Worm (Caenorhabditis elegans) whole organism, mixed stage, embryonic: ENCODE measurements around the gene syx-5.

Source experiments
- M03D4.4 ChIP-seq: sonication (generic microtip); optimal IDR thresholded peaks from 2 replicates; lab custom pipeline; 2017; ENCODE audit warnings: mild to moderate bottlenecking, missing genetic modification characterization, missing compliant biosample characterization
- nhr-237 ChIP-seq: fragments of 150-350 bp; optimal IDR thresholded peaks from 2 replicates; lab custom pipeline; 2014; ENCODE audit warnings: missing biosample characterization, missing genetic modification characterization
- nhr-28 ChIP-seq: fragments of 150-350 bp; optimal IDR thresholded peaks from 2 replicates; lab custom pipeline; 2014; ENCODE audit warnings: missing biosample characterization, missing genetic modification characterization
- unc-39 ChIP-seq: fragments of 150-350 bp; optimal IDR thresholded peaks from 2 replicates; lab custom pipeline; 2014; ENCODE audit warnings: missing biosample characterization, missing genetic modification characterization
- unc-62 ChIP-seq: fragments of 150-350 bp; optimal IDR thresholded peaks from 2 replicates; lab custom pipeline; 2014; ENCODE audit warnings: missing biosample characterization, missing genetic modification reagents, missing genetic modification characterization

- TF ChIP-seq unc-39 (tag; lab: Kevin White, UChicago) (no peak), nhr-237 (tag; lab: Kevin White, UChicago) (no peak), nhr-28 (tag; lab: Kevin White, UChicago) (no peak), unc-62 (no peak), M03D4.4 (tag; lab: Kevin White, UChicago) (no peak)
Measured at ce11 chrV:11796343-11796742, 31.6 kb downstream of the syx-5 start.
